Fruit fly (Drosophila melanogaster): Measurements from ENCODE around the gene spo.

spo gene

DNA sequence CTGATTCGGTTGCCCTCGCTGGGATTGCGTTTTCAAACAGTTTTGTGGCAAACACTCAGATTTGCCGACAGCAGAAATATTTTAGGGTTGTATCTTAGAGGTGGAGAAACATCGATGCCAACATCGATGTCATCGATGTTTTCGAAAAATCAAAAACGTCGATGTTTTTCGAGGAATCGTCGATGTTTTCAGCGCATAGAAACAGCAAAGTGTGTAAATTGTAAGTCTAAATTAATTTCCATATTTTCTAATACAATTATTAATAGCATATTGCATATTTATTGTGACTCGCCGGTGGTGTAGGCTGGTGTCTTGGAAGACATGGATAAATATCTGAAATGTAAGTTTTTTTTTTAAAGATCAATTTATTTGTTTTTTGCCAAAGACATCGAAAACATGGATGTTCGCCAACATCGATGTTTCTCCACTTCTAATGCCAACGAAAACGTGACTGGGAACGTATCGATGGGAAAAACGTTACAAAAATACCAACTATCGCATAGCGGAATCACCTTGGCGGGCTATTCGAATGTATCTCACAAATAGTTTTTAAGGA, 11.6 kb upstream of the spo start, which contains the start of gene TM9SF3:
Gene TM9SF3, minus strand, starts transcription at position 120 of the 556 bp plus-strand sequence.
- TF ChIP-seq Eip93F (GFP tag; optimal IDR thresholded peaks at IDR 0.05) (peak; percentile 5), CG31627 (GFP tag; optimal IDR thresholded peaks at IDR 0.05) (peak; percentile 23), esn (GFP tag; optimal IDR thresholded peaks at IDR 0.05) (peak; percentile 14), eg (GFP tag; IDR thresholded peaks at IDR 0.05) (no peak), CG34406 (GFP tag; optimal IDR thresholded peaks at IDR 0.05) (no peak), Hr39 (GFP tag; optimal IDR thresholded peaks at IDR 0.05) (peak; percentile 22), CG10631 (GFP tag; optimal IDR thresholded peaks at IDR 0.05) (peak; percentile 21)

DNA sequence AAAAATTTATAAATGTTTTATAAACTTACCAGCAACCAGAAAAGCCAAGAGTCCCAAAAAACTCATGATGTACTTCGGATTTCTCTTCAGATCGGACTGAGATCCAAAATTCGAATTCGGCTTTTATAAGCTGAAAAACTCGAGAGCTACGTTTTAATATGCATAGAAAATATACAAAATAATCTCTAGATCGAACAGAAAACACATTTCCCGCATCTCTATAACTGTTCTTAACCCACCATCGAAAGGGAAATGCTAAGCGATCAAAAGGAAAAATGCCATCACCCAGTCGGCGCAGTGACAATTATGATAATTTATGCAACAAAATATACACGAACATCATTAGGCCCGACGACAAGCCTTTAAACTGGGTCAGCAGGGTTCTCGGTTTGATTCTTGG, 7.2 kb upstream of the spo start, which contains the start of gene CG10591:
Gene CG10591, minus strand, starts transcription at position 101 of the 400 bp plus-strand sequence.
- TF ChIP-seq Eip93F (GFP tag; optimal IDR thresholded peaks at IDR 0.05) = no peak

DNA sequence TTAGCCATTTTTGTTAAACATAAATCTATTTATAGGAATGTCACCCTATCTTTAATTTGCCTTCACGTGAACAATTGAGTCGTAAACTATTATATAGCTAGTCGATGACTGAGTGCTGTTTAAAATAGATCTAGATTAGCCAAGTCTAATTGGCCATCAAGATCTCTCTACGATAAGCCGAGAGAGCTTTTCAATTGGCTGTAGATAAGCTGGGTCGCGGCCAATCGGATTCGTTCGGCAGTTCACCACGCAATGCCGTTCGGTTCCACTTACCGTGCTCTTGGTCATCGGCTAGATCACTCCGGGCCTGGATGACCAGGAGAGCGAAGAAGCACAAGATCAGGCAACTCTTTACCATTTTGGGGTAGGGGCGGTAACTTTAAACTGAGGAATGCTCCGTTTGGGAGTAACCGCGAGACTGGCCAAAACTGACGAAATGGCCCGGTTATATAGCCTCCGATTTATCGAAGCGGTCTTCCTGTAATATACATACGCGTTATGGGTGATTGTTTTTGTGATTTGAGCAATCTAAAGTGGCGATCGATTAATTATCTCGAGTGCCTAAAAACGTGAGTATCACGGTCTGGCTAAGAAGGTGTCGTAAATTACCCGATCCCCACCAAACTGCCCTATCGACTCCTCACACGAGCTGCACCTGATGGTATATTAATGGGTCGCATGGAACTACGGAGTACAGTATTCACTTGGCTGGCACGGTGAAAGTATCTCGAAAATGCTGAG, 2.7 kb upstream of the spo start, which contains the start of the genes Alp10 and Alp9:
Gene Alp10, minus strand, starts transcription at position 420 of the 741 bp plus-strand sequence.
Gene Alp9, plus strand, starts transcription at position 690 of the 741 bp plus-strand sequence.
- TF ChIP-seq CG16779 (tag; optimal IDR thresholded peaks at IDR 0.05) (no peak), CG34406 (GFP tag; optimal IDR thresholded peaks at IDR 0.05) (no peak), Eip78C (GFP tag) (no peak), Sox14 (GFP tag; optimal IDR thresholded peaks at IDR 0.05) (no peak), dac (GFP tag; optimal IDR thresholded peaks at IDR 0.05) (no peak), OdsH (GFP tag; optimal IDR thresholded peaks at IDR 0.05) (no peak), Ets96B (tag; optimal IDR thresholded peaks at IDR 0.05) (no peak), Sox102F (GFP tag; optimal IDR thresholded peaks at IDR 0.05) (no peak), CG8632 (GFP tag; optimal IDR thresholded peaks at IDR 0.05) (no peak), vri (GFP tag; optimal IDR thresholded peaks at IDR 0.05) (no peak), Met (GFP tag; optimal IDR thresholded peaks at IDR 0.05) (no peak), Eip75B (GFP tag; optimal IDR thresholded peaks at IDR 0.05) (no peak), esn (GFP tag; optimal IDR thresholded peaks at IDR 0.05) (no peak), CG9139 (GFP tag; optimal IDR thresholded peaks at IDR 0.05) (no peak), lz (GFP tag; optimal IDR thresholded peaks at IDR 0.05) (no peak), Sox15 (GFP tag; optimal IDR thresholded peaks at IDR 0.05) (no peak), Hr39 (GFP tag; optimal IDR thresholded peaks at IDR 0.05) (no peak), CG32006 (GFP tag; optimal IDR thresholded peaks at IDR 0.05) (no peak), spab (GFP tag; optimal IDR thresholded peaks at IDR 0.05) (no peak)

DNA sequence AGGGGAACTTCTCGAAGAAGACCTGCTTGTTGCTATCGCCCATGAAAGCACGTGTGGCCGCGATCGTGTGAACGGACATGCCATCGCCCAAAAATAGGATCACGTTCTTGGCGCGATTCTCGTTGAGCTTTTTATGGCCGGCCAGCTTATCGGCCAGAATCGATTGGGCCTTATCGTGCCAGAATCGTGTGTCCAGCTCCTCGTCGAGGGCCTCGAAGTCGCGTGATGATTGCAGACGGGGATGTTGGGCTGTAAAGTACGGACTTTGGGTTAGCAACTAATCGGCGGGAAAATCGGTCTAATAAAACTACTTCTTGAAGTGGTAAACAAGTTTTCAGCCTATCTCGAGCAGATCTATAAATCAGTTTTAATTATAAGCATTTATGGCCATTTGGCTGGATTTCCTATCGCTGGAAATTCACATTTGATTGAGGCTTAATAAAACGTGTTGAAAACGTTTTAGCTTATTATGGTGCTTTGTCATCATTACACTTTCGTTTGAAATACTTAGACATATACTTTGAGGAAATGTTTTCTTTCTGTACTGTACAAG, 1.9 kb upstream of the spo start:
- TF ChIP-seq dsx (GFP tag; optimal IDR thresholded peaks at IDR 0.05; ENCODE audit: poor library complexity, severe bottlenecking) (no peak), CG16779 (tag; optimal IDR thresholded peaks at IDR 0.05) (no peak), fkh (GFP tag; optimal IDR thresholded peaks at IDR 0.05) (no peak)

DNA sequence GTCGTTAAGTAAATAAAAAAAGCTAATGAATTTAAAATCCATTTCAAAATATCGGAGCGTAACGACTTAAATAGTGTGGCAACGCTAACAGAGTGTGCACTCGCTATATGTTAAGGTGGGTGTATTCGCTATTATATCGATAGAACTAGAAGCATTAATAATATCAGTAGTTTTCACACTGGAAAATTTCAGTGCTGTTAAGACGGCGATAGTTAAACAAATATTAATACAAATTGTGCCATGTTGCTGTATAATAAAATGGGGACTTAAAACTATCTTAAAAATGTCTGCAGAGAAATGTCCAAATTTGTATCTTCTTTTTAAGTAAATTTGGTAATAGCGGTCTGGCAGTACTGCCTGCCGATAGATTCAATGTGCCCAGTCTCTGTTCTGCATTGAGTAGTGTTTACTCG, 9.1 kb downstream of the spo start:
- no peak for TF ChIP-seq Hr38 (GFP tag; optimal IDR thresholded peaks at IDR 0.05)
- TF ChIP-seq CG11762 (GFP tag; optimal IDR thresholded peaks at IDR 0.05; ENCODE audit: insufficient read depth) = peak; percentile 58
- peak; percentile 78 for TF ChIP-seq acj6 (GFP tag; optimal IDR thresholded peaks at IDR 0.05)
- TF ChIP-seq Hr4 (GFP tag; optimal IDR thresholded peaks at IDR 0.05) = no peak
- TF ChIP-seq CG11902 (GFP tag; optimal IDR thresholded peaks at IDR 0.05) = peak; percentile 79
- TF ChIP-seq CG15336 (GFP tag; IDR thresholded peaks at IDR 0.05) = peak; percentile 60
- peak; percentile 86 for TF ChIP-seq CG10631 (GFP tag; optimal IDR thresholded peaks at IDR 0.05)
- TF ChIP-seq CG16779 (tag; optimal IDR thresholded peaks at IDR 0.05) = no peak
- peak; percentile 82 for TF ChIP-seq lz (GFP tag; optimal IDR thresholded peaks at IDR 0.05)
- peak; percentile 53 for TF ChIP-seq CG8632 (GFP tag; optimal IDR thresholded peaks at IDR 0.05)
- peak; percentile 68 for TF ChIP-seq CG4318 (GFP tag; optimal IDR thresholded peaks at IDR 0.05)
- peak; percentile 91 for TF ChIP-seq Hr39 (GFP tag; optimal IDR thresholded peaks at IDR 0.05)
- TF ChIP-seq fd59A (GFP tag; optimal IDR thresholded peaks at IDR 0.05) = peak; percentile 52
- peak; percentile 91 for TF ChIP-seq CG31627 (GFP tag; optimal IDR thresholded peaks at IDR 0.05)
- TF ChIP-seq net (GFP tag; optimal IDR thresholded peaks at IDR 0.05) = no peak
- TF ChIP-seq CG7368 (GFP tag; optimal IDR thresholded peaks at IDR 0.05) = peak; percentile 60
- TF ChIP-seq CG6792 (GFP tag; optimal IDR thresholded peaks at IDR 0.05) = peak; percentile 51
- TF ChIP-seq CG11294 (GFP tag; IDR thresholded peaks at IDR 0.05) = peak; percentile 74
- TF ChIP-seq CG8119 (GFP tag; IDR thresholded peaks at IDR 0.05) = peak; percentile 49; the same call in 1 of the 3 replicates
- peak; percentile 53 for TF ChIP-seq CG34406 (GFP tag; optimal IDR thresholded peaks at IDR 0.05)
- peak; percentile 51 for TF ChIP-seq Lpt (GFP tag; optimal IDR thresholded peaks at IDR 0.05)
- no peak for TF ChIP-seq pdm3 (GFP tag; optimal IDR thresholded peaks at IDR 0.05)
- TF ChIP-seq Gug (GFP tag; IDR thresholded peaks at IDR 0.05) = peak; percentile 82
